Worm (Caenorhabditis elegans) whole organism, L4 larva: ENCODE data around the gene hlh-26.

Experiments used
- lin-13 ChIP-seq: fragments of 150-350 bp; optimal IDR thresholded peaks from 2 replicates; lab custom pipeline; 2014; ENCODE audit warnings: missing biosample characterization, missing genetic modification reagents, missing genetic modification characterization
- lin-15B ChIP-seq: fragments of 150-350 bp; sonication (generic microtip); optimal IDR thresholded peaks from 3 replicates; lab custom pipeline; 2014; ENCODE audit warnings: missing biosample characterization, missing genetic modification characterization
- lsy-2 ChIP-seq, 2 experiments: fragments of 150-350 bp in 1 of 2; sonication (generic microtip) in 1 of 2; optimal IDR thresholded peaks; 2 replicates each; lab custom pipeline; 2014 to 2017; ENCODE audit warnings: missing biosample characterization in 2 of 2, missing genetic modification characterization in 2 of 2
- mdl-1 ChIP-seq, 2 experiments: fragments of 150-350 bp in 1 of 2; sonication (generic microtip) in 1 of 2; optimal IDR thresholded peaks; 2 replicates each; lab custom pipeline; 2014 to 2017; ENCODE audit warnings: missing biosample characterization in 2 of 2, missing genetic modification characterization in 2 of 2
- snpc-4 ChIP-seq: fragments of 150-350 bp; optimal IDR thresholded peaks from 2 replicates; lab custom pipeline; 2014; ENCODE audit warnings: missing biosample characterization, missing genetic modification characterization

DNA sequence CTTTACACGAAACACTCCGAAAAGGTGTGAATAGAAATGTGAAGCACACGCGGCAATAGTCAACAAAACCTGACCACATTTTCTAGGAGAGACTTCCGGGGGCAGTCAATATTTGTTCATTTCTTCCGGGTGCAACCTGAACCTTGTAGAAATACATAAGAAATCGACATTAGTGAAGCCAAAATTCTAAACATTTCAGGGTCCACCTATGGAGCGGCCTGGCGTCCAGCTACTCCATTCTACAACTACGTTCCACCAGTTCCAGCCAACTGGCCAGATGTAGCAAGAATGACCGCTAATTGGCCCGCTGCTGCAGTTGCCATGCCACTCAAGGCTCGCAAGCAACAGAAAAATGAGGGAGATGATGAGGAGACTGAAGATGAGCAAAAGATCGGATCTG is 45.7 kb upstream of the hlh-26 start:
- TF ChIP-seq lsy-2 (tag; optimal IDR thresholded peaks at IDR 0.05; lab: Kevin White, UChicago) (no peak), snpc-4 (tag; lab: Kevin White, UChicago) (no peak), mdl-1 (tag; optimal IDR thresholded peaks at IDR 0.05; lab: Kevin White, UChicago) (no peak), lin-15B (tag; lab: Kevin White, UChicago) (no peak), lin-13 (GFP tag; lab: Kevin White, UChicago) (no peak)
